Worm (Caenorhabditis elegans) whole organism, early embryonic: Measurements from ENCODE around the gene tnt-2.

Experiments
- B0310.2 ChIP-seq: sonication (generic microtip); optimal IDR thresholded peaks from 2 replicates; lab custom pipeline; 2016; ENCODE audit warnings: mild to moderate bottlenecking, missing genetic modification characterization, missing compliant biosample characterization
- F13C5.2 ChIP-seq: sonication (generic microtip); optimal IDR thresholded peaks from 2 replicates; lab custom pipeline; 2017; ENCODE audit warnings: mild to moderate bottlenecking, missing genetic modification characterization, inconsistent platforms, missing compliant biosample characterization
- aly-1 ChIP-seq: sonication (generic microtip); optimal IDR thresholded peaks from 2 replicates; lab custom pipeline; 2016; ENCODE audit warnings: missing genetic modification characterization, missing compliant biosample characterization
- ama-1 ChIP-seq: fragments of 150-350 bp; optimal IDR thresholded peaks from 2 replicates; lab custom pipeline; 2014
- ceh-13 ChIP-seq: fragments of 200-800 bp; sonication (Bioruptor generic); optimal IDR thresholded peaks from 2 replicates; lab custom pipeline; 2018; ENCODE audit warnings: mild to moderate bottlenecking, missing genetic modification characterization, missing compliant biosample characterization
- ceh-36 ChIP-seq: sonication (generic microtip); optimal IDR thresholded peaks from 2 replicates; lab custom pipeline; 2016; ENCODE audit warnings: missing genetic modification characterization, inconsistent platforms, missing compliant biosample characterization
- ets-7 ChIP-seq: sonication (generic microtip); optimal IDR thresholded peaks from 2 replicates; lab custom pipeline; 2016; ENCODE audit warnings: missing genotype, missing genetic modification characterization, missing compliant biosample characterization
- flt-1 ChIP-seq: fragments of 200-800 bp; sonication (Bioruptor generic); IDR thresholded peaks from 2 replicates; pipeline ENCODE4 v1.3.6; 2022; ENCODE audit warnings: missing genetic modification characterization, missing compliant biosample characterization
- hmbx-1 ChIP-seq: sonication (generic microtip); optimal IDR thresholded peaks from 2 replicates; lab custom pipeline; 2016; ENCODE audit warnings: mild to moderate bottlenecking, missing genetic modification characterization, missing compliant biosample characterization
- hmg-4 ChIP-seq: fragments of 200-800 bp; sonication (Bioruptor generic); optimal IDR thresholded peaks from 2 replicates; lab custom pipeline; 2018; ENCODE audit warnings: mild to moderate bottlenecking, missing genetic modification characterization, missing compliant biosample characterization
- hnd-1 ChIP-seq: sonication (generic microtip); optimal IDR thresholded peaks from 2 replicates; lab custom pipeline; 2016; ENCODE audit warnings: missing genetic modification characterization, missing compliant biosample characterization
- pes-1 ChIP-seq: fragments of 200-800 bp; sonication (Bioruptor generic); IDR thresholded peaks from 2 replicates; pipeline ENCODE4 v1.3.6; 2022; ENCODE audit warnings: missing genetic modification reagents, missing genetic modification characterization, missing compliant biosample characterization
- scrt-1 ChIP-seq: fragments of 200-800 bp; sonication (Bioruptor generic); IDR thresholded peaks from 2 replicates; pipeline ENCODE4 v1.3.6; 2022; ENCODE audit warnings: missing genetic modification characterization, missing compliant biosample characterization
- sea-1 ChIP-seq: fragments of 200-800 bp; sonication (Bioruptor generic); conservative IDR thresholded peaks from 2 replicates; pipeline ENCODE4 v1.3.6; 2022; ENCODE audit warnings: missing genetic modification characterization, missing compliant biosample characterization
- tbx-11 ChIP-seq: fragments of 200-800 bp; sonication (Bioruptor generic); IDR thresholded peaks from 2 replicates; pipeline ENCODE4 v1.3.6; 2022; ENCODE audit warnings: missing genetic modification characterization, missing compliant biosample characterization
- tbx-37 ChIP-seq: fragments of 200-800 bp; sonication (Bioruptor generic); conservative IDR thresholded peaks from 2 replicates; pipeline ENCODE4 v1.3.6; 2022; ENCODE audit warnings: missing genetic modification reagents, missing genetic modification characterization, missing compliant biosample characterization
- tra-4 ChIP-seq: sonication (generic microtip); optimal IDR thresholded peaks from 2 replicates; lab custom pipeline; 2017; ENCODE audit warnings: missing genetic modification characterization, missing compliant biosample characterization

The tnt-2 gene

DNA sequence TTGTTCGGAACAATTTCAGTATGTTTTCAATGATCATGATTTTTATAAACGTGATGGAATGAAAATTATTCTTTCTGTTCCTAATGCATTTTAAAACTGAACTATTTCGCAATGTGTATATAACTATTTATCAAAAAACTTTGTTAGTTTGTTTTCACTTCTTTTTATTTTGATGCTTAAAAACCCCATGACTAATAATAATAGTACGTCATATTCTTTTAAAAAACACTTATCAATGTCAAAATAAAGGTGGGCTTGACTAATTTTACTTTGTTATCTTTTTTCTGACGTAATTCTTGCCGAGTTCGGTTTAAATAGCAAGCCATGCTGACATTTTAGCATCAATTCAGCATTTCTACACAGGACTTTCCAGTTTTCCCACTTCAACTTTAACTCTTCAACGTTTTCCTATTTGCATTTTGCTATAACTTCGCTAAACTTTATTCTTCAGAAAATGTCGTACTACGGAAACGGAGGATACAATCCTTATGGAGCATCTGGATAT is 12.2 kb downstream of the tnt-2 start, which contains the start of gene F53A9.1:
Gene F53A9.1 (plus strand): TSS at position 455 of the 505 bp plus-strand sequence.
- TF ChIP-seq ceh-13 (GFP tag; lab: Kevin White, UChicago) (no peak), hnd-1 (no peak), tra-4 (tag; lab: Kevin White, UChicago) (no peak), B0310.2 (tag; lab: Kevin White, UChicago) (no peak), tbx-37 (GFP tag; lab: Robert Waterston, UW) (no peak), hmg-4 (GFP tag; lab: Kevin White, UChicago) (no peak), sea-1 (GFP tag; lab: Robert Waterston, UW) (no peak), flt-1 (GFP tag; lab: Robert Waterston, UW) (no peak), tbx-11 (GFP tag; lab: Robert Waterston, UW) (no peak), ceh-36 (tag; lab: Kevin White, UChicago) (no peak), ama-1 (no peak), scrt-1 (no peak), aly-1 (tag; lab: Kevin White, UChicago) (no peak), F13C5.2 (tag; lab: Kevin White, UChicago) (no peak), pes-1 (GFP tag; lab: Robert Waterston, UW) (no peak)

DNA sequence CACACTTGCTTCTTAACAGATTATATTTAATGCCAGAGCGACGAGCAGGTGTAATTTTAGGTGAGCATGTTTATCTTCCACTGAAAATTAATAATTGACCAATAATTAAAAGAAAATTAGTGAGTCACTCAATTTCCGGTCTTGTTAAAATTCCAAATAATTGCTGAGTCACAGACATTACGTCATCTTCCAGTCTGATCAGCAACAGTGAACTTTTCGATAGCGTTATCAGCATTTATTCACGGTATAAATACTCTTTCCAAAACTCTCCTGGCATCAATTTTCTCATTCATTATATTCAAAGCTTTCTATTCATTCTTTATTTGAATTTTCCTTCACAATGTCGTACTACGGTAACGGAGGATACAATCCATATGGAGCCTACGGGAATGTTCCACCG is 13.9 kb downstream of the tnt-2 start, which contains the start of gene kreg-1:
Gene kreg-1 (plus strand): TSS at position 341 of the 400 bp plus-strand sequence.
- TF ChIP-seq hmg-4 (GFP tag; lab: Kevin White, UChicago) = no peak
- TF ChIP-seq hmbx-1 (tag; lab: Kevin White, UChicago) = no peak
- TF ChIP-seq ama-1 = no peak
- TF ChIP-seq F13C5.2 (tag; lab: Kevin White, UChicago) = no peak
- TF ChIP-seq ceh-36 (tag; lab: Kevin White, UChicago) = no peak
- no peak for TF ChIP-seq ets-7 (tag; lab: Kevin White, UChicago)
- no peak for TF ChIP-seq B0310.2 (tag; lab: Kevin White, UChicago)
- TF ChIP-seq tbx-37 (GFP tag; lab: Robert Waterston, UW) = no peak
- TF ChIP-seq pes-1 (GFP tag; lab: Robert Waterston, UW) = no peak
- no peak for TF ChIP-seq scrt-1
- no peak for TF ChIP-seq flt-1 (GFP tag; lab: Robert Waterston, UW)
- TF ChIP-seq aly-1 (tag; lab: Kevin White, UChicago) = no peak
- TF ChIP-seq sea-1 (GFP tag; lab: Robert Waterston, UW) = no peak
- TF ChIP-seq hnd-1 = no peak
- TF ChIP-seq ceh-13 (GFP tag; lab: Kevin White, UChicago) = no peak
- no peak for TF ChIP-seq tra-4 (tag; lab: Kevin White, UChicago)
- no peak for TF ChIP-seq tbx-11 (GFP tag; lab: Robert Waterston, UW)

DNA sequence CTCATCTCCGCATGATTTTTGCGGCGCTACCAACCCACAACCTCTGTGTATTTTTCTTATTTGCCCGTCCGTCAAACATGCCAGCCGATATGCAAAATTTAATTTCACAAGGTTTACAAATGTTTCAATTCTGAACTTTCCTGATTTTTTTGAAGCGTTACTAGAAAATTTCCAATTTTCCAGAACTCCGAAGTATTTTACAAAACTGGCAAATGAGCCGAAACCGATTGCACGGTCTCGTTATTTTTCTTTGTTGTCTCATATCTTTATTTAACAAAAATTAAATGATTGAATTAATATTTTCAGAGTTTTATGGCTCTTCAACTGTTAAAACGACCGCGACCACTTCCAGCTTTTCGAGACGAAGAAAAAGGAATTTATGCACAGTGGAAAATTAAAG is 15.3 kb downstream of the tnt-2 start, which contains the start of gene F53A9.3:
Gene F53A9.3 (plus strand): TSS at position 301 of the 400 bp plus-strand sequence.
- TF ChIP-seq B0310.2 (tag; lab: Kevin White, UChicago) (no peak), pes-1 (GFP tag; lab: Robert Waterston, UW) (no peak), tbx-11 (GFP tag; lab: Robert Waterston, UW) (no peak), ceh-36 (tag; lab: Kevin White, UChicago) (no peak), ama-1 (no peak), ceh-13 (GFP tag; lab: Kevin White, UChicago) (no peak)

DNA sequence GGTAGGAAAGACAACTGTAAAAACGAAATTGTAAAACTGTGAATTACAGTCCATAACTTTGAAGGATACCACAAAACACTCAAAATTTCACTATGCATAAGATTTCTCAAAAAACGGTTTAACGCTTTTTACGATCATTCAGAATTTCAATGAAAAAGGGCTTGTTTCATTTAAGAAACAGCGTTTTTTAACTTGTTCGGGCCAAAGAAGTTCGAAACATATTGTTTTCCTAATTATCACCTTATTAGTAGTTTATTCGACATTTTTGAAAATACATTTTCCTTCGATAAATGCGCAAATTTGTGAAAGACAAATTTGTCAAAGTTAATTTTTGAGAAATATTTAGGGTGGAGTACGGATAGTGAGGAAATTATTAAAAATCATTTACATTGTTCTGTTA is 18.5 kb downstream of the tnt-2 start:
- TF ChIP-seq hmbx-1 (tag; lab: Kevin White, UChicago) (no peak), ama-1 (no peak), scrt-1 (no peak), F13C5.2 (tag; lab: Kevin White, UChicago) (no peak), tra-4 (tag; lab: Kevin White, UChicago) (no peak), pes-1 (GFP tag; lab: Robert Waterston, UW) (no peak), ets-7 (tag; lab: Kevin White, UChicago) (no peak), B0310.2 (tag; lab: Kevin White, UChicago) (no peak), hnd-1 (no peak), hmg-4 (GFP tag; lab: Kevin White, UChicago) (no peak), ceh-13 (GFP tag; lab: Kevin White, UChicago) (no peak), tbx-11 (GFP tag; lab: Robert Waterston, UW) (no peak), sea-1 (GFP tag; lab: Robert Waterston, UW) (no peak), tbx-37 (GFP tag; lab: Robert Waterston, UW) (no peak)

DNA sequence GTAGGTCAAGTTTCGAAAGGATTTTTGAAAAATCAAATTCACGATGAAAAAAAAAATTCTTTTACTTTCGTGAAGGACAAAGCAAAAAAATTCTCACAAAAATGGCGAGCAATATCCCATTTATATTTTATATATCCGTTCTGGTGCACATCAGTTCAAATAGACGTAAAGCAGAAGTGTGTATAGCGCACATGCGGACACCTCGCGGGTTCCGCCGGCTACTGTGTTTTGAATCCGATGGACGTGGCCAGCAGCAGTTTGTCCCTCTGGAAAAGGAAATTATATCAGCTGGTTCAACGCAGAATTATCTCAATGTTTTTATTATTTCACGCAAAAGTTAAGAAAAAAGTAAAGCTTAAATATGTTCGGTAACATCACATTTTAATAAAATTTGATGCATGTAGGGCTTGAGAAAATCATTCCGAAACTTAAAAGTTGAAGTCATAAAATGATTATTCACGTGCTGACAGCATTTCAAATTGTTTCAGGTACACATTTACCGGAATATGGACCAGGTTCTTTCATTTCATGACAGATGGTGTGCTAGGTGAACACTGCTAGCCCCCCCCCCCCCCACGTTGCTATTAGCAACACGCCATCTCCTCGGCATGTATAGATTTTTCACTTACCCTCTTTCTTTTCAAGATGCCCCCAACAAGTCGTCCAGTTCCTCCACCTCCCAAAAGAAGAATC is 19.5 kb downstream of the tnt-2 start, which contains the start of gene jbts-14:
Gene jbts-14 (plus strand): TSS at position 643 of the 693 bp plus-strand sequence.
- TF ChIP-seq B0310.2 (tag; lab: Kevin White, UChicago) (no peak), tbx-37 (GFP tag; lab: Robert Waterston, UW) (no peak), hmg-4 (GFP tag; lab: Kevin White, UChicago) (no peak), flt-1 (GFP tag; lab: Robert Waterston, UW) (no peak), hmbx-1 (tag; lab: Kevin White, UChicago) (no peak), pes-1 (GFP tag; lab: Robert Waterston, UW) (no peak), tbx-11 (GFP tag; lab: Robert Waterston, UW) (no peak), tra-4 (tag; lab: Kevin White, UChicago) (no peak), ets-7 (tag; lab: Kevin White, UChicago) (no peak), scrt-1 (no peak), aly-1 (tag; lab: Kevin White, UChicago) (no peak), ceh-36 (tag; lab: Kevin White, UChicago) (no peak), sea-1 (GFP tag; lab: Robert Waterston, UW) (no peak), hnd-1 (no peak), F13C5.2 (tag; lab: Kevin White, UChicago) (no peak), ama-1 (no peak)

DNA sequence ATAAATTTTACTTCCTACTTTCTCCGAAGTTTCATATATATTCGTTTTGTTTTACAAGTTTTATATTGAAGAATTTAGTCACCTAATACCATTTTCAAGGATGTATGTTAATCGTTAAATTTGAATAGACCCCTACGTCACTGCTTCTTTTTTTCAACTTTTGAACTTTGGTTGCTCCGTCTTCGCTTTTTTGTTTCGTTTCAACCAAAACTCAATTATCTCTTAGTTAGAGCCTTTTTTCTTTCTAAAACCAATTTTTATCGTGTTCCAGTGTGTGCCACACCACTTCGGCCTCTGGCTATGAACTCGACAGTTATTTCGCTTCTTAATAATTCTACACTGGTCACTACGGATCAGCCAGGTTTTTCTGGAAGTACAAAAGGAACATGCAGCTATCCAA is 25.8 kb downstream of the tnt-2 start, which contains the start of gene frpr-8:
Gene frpr-8 (plus strand): TSS at position 301 of the 400 bp plus-strand sequence.
- TF ChIP-seq ets-7 (tag; lab: Kevin White, UChicago) (no peak), scrt-1 (no peak), tbx-11 (GFP tag; lab: Robert Waterston, UW) (no peak)
